Worm (Caenorhabditis elegans) whole organism, midembryonic: ENCODE results near the gene K02F6.7.

Experiments
- klf-2 ChIP-seq: fragments of 200-800 bp; sonication (Bioruptor generic); conservative IDR thresholded peaks from 2 replicates; pipeline ENCODE4 v1.3.6; 2022; ENCODE audit warnings: missing genetic modification reagents, missing genetic modification characterization, missing compliant biosample characterization
- ref-1 ChIP-seq: fragments of 200-800 bp; sonication (Bioruptor generic); conservative IDR thresholded peaks from 2 replicates; pipeline ENCODE4 v1.3.6; 2022; ENCODE audit warnings: missing genetic modification reagents, missing genetic modification characterization, missing compliant biosample characterization
- ztf-23 ChIP-seq: fragments of 200-800 bp; sonication (Bioruptor generic); IDR thresholded peaks from 2 replicates; pipeline ENCODE4 v1.3.6; 2022; ENCODE audit warnings: missing genetic modification reagents, missing genetic modification characterization, missing compliant biosample characterization
- ztf-29 ChIP-seq: fragments of 200-800 bp; sonication (Bioruptor generic); IDR thresholded peaks from 2 replicates; pipeline ENCODE4 v1.3.6; 2022; ENCODE audit warnings: missing genetic modification reagents, missing genetic modification characterization, missing compliant biosample characterization

DNA sequence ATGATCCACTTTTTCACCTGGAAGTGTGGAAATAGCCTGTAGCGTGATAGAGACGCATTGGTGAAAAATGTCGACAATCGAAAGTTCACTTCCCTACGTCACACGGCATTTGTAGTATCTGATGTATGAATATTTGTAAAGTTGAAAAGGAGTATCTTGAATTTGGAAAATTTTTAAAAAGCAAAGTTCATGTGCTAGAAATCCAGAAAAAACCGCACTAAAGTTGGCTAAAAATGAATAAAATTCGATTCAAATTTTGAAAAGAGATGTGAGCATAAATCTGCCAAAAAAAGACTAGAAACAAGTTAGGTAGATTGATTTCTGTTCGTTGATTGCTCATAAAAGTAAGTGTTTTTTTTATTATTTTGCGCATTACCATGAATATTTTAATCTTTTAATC lies 45.4 kb upstream of the K02F6.7 start, which contains the start of gene sri-74:
- TF ChIP-seq klf-2 (no peak), ref-1 (GFP tag; lab: Robert Waterston, UW) (no peak), ztf-23 (GFP tag; lab: Robert Waterston, UW) (no peak), ztf-29 (GFP tag; lab: Robert Waterston, UW) (no peak)
